Fruit fly (Drosophila melanogaster): ENCODE measurements around the gene Ance-3.

The Ance-3 gene

dm6 chr2L:13876698-13877097 is 37.8 kb upstream of the Ance-3 start (continued):
- TF ChIP-seq corto (GFP tag; optimal IDR thresholded peaks at IDR 0.05) (no peak), Sry-β (GFP tag; optimal IDR thresholded peaks at IDR 0.05) (no peak), hbn (GFP tag; IDR thresholded peaks at IDR 0.05; ENCODE audit: partially characterized antibody) (no peak), CG43689 (GFP tag; IDR thresholded peaks at IDR 0.05) (no peak), trem (tag; optimal IDR thresholded peaks at IDR 0.05) (peak; percentile 39), Ravus (GFP tag; IDR thresholded peaks at IDR 0.05) (no peak), CG4854 (GFP tag; optimal IDR thresholded peaks at IDR 0.05) (no peak), CG11695 (GFP tag; IDR thresholded peaks at IDR 0.05) (no peak), CG17612 (GFP tag; IDR thresholded peaks at IDR 0.05) (no peak), pita (GFP tag; optimal IDR thresholded peaks at IDR 0.05) (no peak), unc-4 (GFP tag; IDR thresholded peaks at IDR 0.05; ENCODE audit: partially characterized antibody) (no peak), CG17568 (GFP tag; optimal IDR thresholded peaks at IDR 0.05) (no peak), CG3065 (GFP tag; optimal IDR thresholded peaks at IDR 0.05) (no peak), CkIIα-i1 (GFP tag; IDR thresholded peaks at IDR 0.05) (no peak), oc (tag; optimal IDR thresholded peaks at IDR 0.05) (no peak), Asciz (GFP tag; optimal IDR thresholded peaks at IDR 0.05) (peak; percentile 41), ara (GFP tag; IDR thresholded peaks at IDR 0.05) (no peak), CG11456 (GFP tag; IDR thresholded peaks at IDR 0.05) (no peak), CG3407 (GFP tag; optimal IDR thresholded peaks at IDR 0.05) (peak; percentile 24), pnt (GFP tag; optimal IDR thresholded peaks at IDR 0.05) (no peak), lab (GFP tag; optimal IDR thresholded peaks at IDR 0.05) (peak; percentile 18), gsb-n (tag; optimal IDR thresholded peaks at IDR 0.05) (no peak), CG10543 (GFP tag; optimal IDR thresholded peaks at IDR 0.05) (no peak), odd (GFP tag; optimal IDR thresholded peaks at IDR 0.05) (no peak), HLH4C (GFP tag; IDR thresholded peaks at IDR 0.05; ENCODE audit: partially characterized antibody) (no peak), CG4820 (GFP tag; optimal IDR thresholded peaks at IDR 0.05) (peak; percentile 26), ci (GFP tag; IDR thresholded peaks at IDR 0.05) (no peak; the same call in 2 of the 3 replicates), lola (GFP tag; optimal IDR thresholded peaks at IDR 0.05) (peak in 1 of 3 experiments; percentile 75), Sry-δ (GFP tag; optimal IDR thresholded peaks at IDR 0.05) (no peak), ap (GFP tag; IDR thresholded peaks at IDR 0.05) (no peak), CG11085 (GFP tag; IDR thresholded peaks at IDR 0.05) (no peak), zfh1 (GFP tag; IDR thresholded peaks at IDR 0.05) (0 out of 3 replicates have a peak, but pooled peaks have one; percentile 30), danr (GFP tag; IDR thresholded peaks at IDR 0.05) (no peak), CG6272 (GFP tag; IDR thresholded peaks at IDR 0.05) (no peak), BEAF-32 (GFP tag; optimal IDR thresholded peaks at IDR 0.05) (no peak), CG12155 (GFP tag; optimal IDR thresholded peaks at IDR 0.05) (no peak), CG14014 (GFP tag; IDR thresholded peaks at IDR 0.05) (no peak), nau (GFP tag; optimal IDR thresholded peaks at IDR 0.05) (no peak), CG10431 (GFP tag; optimal IDR thresholded peaks at IDR 0.05) (no peak), CG2199 (GFP tag; IDR thresholded peaks at IDR 0.05) (no peak), CG8359 (GFP tag; optimal IDR thresholded peaks at IDR 0.05; ENCODE audit: borderline replicate concordance) (no peak), CG8924 (tag; optimal IDR thresholded peaks at IDR 0.05) (peak; percentile 47), fu2 (GFP tag; optimal IDR thresholded peaks at IDR 0.05) (no peak), CG12219 (GFP tag; optimal IDR thresholded peaks at IDR 0.05) (peak; percentile 11), Meics (GFP tag; optimal IDR thresholded peaks at IDR 0.05) (no peak), Jarid2 (GFP tag; optimal IDR thresholded peaks at IDR 0.05) (no peak), emc (GFP tag; optimal IDR thresholded peaks at IDR 0.05) (no peak), eve (GFP tag; optimal IDR thresholded peaks at IDR 0.05) (peak in 1 of 2 experiments; percentile 51), ro (GFP tag; IDR thresholded peaks at IDR 0.05) (no peak), rib (GFP tag; IDR thresholded peaks at IDR 0.05) (no peak)

Data from whole organism, embryonic.